Worm (Caenorhabditis elegans): ENCODE data around the gene tag-51.
A peak's percentile ranks its signal among the peaks of the same experiment; 100 is the strongest.

The tag-51 gene

DNA sequence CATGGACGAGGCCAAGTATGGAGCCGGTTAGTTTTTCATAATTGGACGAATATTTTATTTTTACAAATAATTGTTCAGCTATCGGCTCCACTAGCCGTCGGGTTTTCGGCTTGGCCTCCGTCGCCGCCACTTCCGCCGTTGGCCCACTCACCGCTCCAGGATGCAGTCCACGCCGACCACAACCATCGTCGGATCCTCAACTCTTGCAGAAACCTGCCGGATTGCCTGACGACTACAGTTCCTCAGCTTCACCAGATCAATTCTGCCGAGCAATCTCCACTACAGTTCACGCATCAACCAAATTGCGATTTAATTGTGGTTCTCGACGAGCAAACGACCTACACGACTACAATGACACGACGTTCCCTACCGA is 19.6 kb upstream of the tag-51 start:
- TF ChIP-seq ceh-18 (tag; optimal IDR thresholded peaks at IDR 0.05) (no peak), ceh-45 (GFP tag; IDR thresholded peaks at IDR 0.05) (0 out of 2 replicates have a peak, but pooled peaks have one; percentile 25)

DNA sequence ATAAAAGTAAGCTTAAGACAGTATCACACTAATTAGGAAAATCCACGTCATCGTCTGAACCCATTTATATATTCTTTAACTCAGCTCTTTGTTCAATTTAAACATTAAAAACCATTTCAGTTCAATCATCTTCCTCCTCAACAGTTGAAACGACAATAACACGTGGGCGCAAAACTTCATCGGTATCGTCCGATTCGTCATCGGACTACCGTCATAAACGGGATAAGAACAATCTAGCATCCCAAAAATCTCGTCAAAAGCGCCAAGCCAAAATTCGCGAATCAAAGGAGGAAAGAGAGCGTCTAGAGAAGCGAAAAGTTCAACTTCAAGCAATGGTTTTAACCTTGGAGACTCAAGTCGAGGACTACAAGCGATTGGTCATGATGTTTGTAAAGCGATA is 18.8 kb upstream of the tag-51 start:
- no peak for TF ChIP-seq eyg-1 (tag; optimal IDR thresholded peaks at IDR 0.05)
- TF ChIP-seq hlh-13 (GFP tag; optimal IDR thresholded peaks at IDR 0.05): no peak
- no peak for TF ChIP-seq ceh-31 (tag; optimal IDR thresholded peaks at IDR 0.05)
- peak; percentile 54 for TF ChIP-seq ama-1 (optimal IDR thresholded peaks at IDR 0.05)
- TF ChIP-seq pqm-1 (tag; optimal IDR thresholded peaks at IDR 0.05): no peak
- TF ChIP-seq K09A11.1 (tag; optimal IDR thresholded peaks at IDR 0.05; ENCODE audit: insufficient read depth): no peak
- TF ChIP-seq ceh-22 (tag; optimal IDR thresholded peaks at IDR 0.05): no peak

- peak; percentile 22 for TF ChIP-seq ceh-9 (tag; optimal IDR thresholded peaks at IDR 0.05)
- TF ChIP-seq ahr-1 (tag; optimal IDR thresholded peaks at IDR 0.05): no peak
- peak; percentile 81 for TF ChIP-seq T23F11.4 (GFP tag; optimal IDR thresholded peaks at IDR 0.05)
- TF ChIP-seq ceh-24 (tag; optimal IDR thresholded peaks at IDR 0.05): peak; percentile 30
- TF ChIP-seq elt-4 (tag; optimal IDR thresholded peaks at IDR 0.05): no peak
- TF ChIP-seq ama-1 (optimal IDR thresholded peaks at IDR 0.05): peak; percentile 95
- TF ChIP-seq K02D7.2 (tag; optimal IDR thresholded peaks at IDR 0.05): peak; percentile 52
- peak; percentile 61 for TF ChIP-seq C38D4.7 (GFP tag; optimal IDR thresholded peaks at IDR 0.05)
- TF ChIP-seq ztf-16 (tag; optimal IDR thresholded peaks at IDR 0.05): peak; percentile 35
- TF ChIP-seq madf-2 (tag; optimal IDR thresholded peaks at IDR 0.05): peak; percentile 91
- TF ChIP-seq Y22D7AL.16 (tag; optimal IDR thresholded peaks at IDR 0.05): peak; percentile 50
- peak; percentile 9 for TF ChIP-seq elt-2 (tag; optimal IDR thresholded peaks at IDR 0.05)
- TF ChIP-seq ceh-48 (tag; optimal IDR thresholded peaks at IDR 0.05): peak; percentile 26
- TF ChIP-seq K09A11.1 (tag; optimal IDR thresholded peaks at IDR 0.05; ENCODE audit: insufficient read depth): no peak
- peak; percentile 54 for TF ChIP-seq che-1 (tag; optimal IDR thresholded peaks at IDR 0.05)
- TF ChIP-seq lin-11 (tag; optimal IDR thresholded peaks at IDR 0.05): peak; percentile 57
- no peak for TF ChIP-seq sdc-2 (tag; optimal IDR thresholded peaks at IDR 0.05)
- TF ChIP-seq ref-2 (tag; optimal IDR thresholded peaks at IDR 0.05): peak; percentile 38
- peak; percentile 77 for TF ChIP-seq pha-2 (tag; optimal IDR thresholded peaks at IDR 0.05)
- TF ChIP-seq nhr-232 (tag; optimal IDR thresholded peaks at IDR 0.05): no peak
- peak; percentile 49 for TF ChIP-seq nhr-11 (tag; optimal IDR thresholded peaks at IDR 0.05)
- peak; percentile 70 for TF ChIP-seq sox-4 (tag; optimal IDR thresholded peaks at IDR 0.05)
- TF ChIP-seq ceh-34 (tag; optimal IDR thresholded peaks at IDR 0.05): no peak
- peak; percentile 13 for TF ChIP-seq F13H6.1 (tag; optimal IDR thresholded peaks at IDR 0.05)
- peak; percentile 70 for TF ChIP-seq ceh-45 (GFP tag; IDR thresholded peaks at IDR 0.05)
- peak; percentile 26; the same call in 1 of the 2 replicates for TF ChIP-seq unc-3 (GFP tag; conservative IDR thresholded peaks at IDR 0.05)
- TF ChIP-seq unc-3 (tag; optimal IDR thresholded peaks at IDR 0.05): no peak
- TF ChIP-seq C08G9.2 (tag; optimal IDR thresholded peaks at IDR 0.05): peak; percentile 34
- TF ChIP-seq pha-4 (tag; optimal IDR thresholded peaks at IDR 0.05): no peak
- peak; percentile 32 for TF ChIP-seq ceh-19 (GFP tag; optimal IDR thresholded peaks at IDR 0.05)
- peak; percentile 43 for TF ChIP-seq dve-1 (tag; optimal IDR thresholded peaks at IDR 0.05)
- peak; percentile 28 for TF ChIP-seq fkh-10 (GFP tag; optimal IDR thresholded peaks at IDR 0.05)
- TF ChIP-seq gmeb-2 (tag; optimal IDR thresholded peaks at IDR 0.05): peak; percentile 73
- TF ChIP-seq nfya-1 (tag; optimal IDR thresholded peaks at IDR 0.05): peak; percentile 67
Measured at ce11 chrIII:835713-836278, 18.2 kb upstream of the tag-51 start.

Data from whole organism, late embryonic.